Worm (Caenorhabditis elegans) whole organism, late embryonic: ENCODE data around the gene srg-50.

Source experiments
- C38D4.7 ChIP-seq: fragments of 200-800 bp; sonication (Bioruptor generic); optimal IDR thresholded peaks from 2 replicates; lab custom pipeline; 2018; ENCODE audit warnings: mild to moderate bottlenecking, missing genetic modification characterization, moderate library complexity, missing compliant biosample characterization
- F13H6.1 ChIP-seq: sonication (generic microtip); optimal IDR thresholded peaks from 2 replicates; lab custom pipeline; 2016; ENCODE audit warnings: missing genetic modification characterization, missing compliant biosample characterization
- K02D7.2 ChIP-seq: sonication (generic microtip); optimal IDR thresholded peaks from 2 replicates; lab custom pipeline; 2017; ENCODE audit warnings: mild to moderate bottlenecking, missing genetic modification characterization, missing compliant biosample characterization
- T23F11.4 ChIP-seq: fragments of 200-800 bp; sonication (Bioruptor generic); optimal IDR thresholded peaks from 2 replicates; lab custom pipeline; 2018; ENCODE audit warnings: mild to moderate bottlenecking, missing genetic modification characterization, missing compliant biosample characterization
- Y22D7AL.16 ChIP-seq: sonication (generic microtip); optimal IDR thresholded peaks from 2 replicates; lab custom pipeline; 2016; ENCODE audit warnings: missing genetic modification characterization, missing compliant biosample characterization
- ahr-1 ChIP-seq: sonication (generic microtip); optimal IDR thresholded peaks from 2 replicates; lab custom pipeline; 2016; ENCODE audit warnings: missing genetic modification characterization, missing compliant biosample characterization
- ama-1 ChIP-seq: fragments of 150-350 bp; optimal IDR thresholded peaks from 2 replicates; lab custom pipeline; 2014
- ceh-14 ChIP-seq: sonication (generic microtip); optimal IDR thresholded peaks from 2 replicates; lab custom pipeline; 2016; ENCODE audit warnings: missing genotype, missing genetic modification characterization, missing compliant biosample characterization
- ceh-18 ChIP-seq: sonication (generic microtip); optimal IDR thresholded peaks from 2 replicates; lab custom pipeline; 2016; ENCODE audit warnings: missing genetic modification characterization, missing compliant biosample characterization
- ceh-2 ChIP-seq: sonication (generic microtip); optimal IDR thresholded peaks from 2 replicates; lab custom pipeline; 2016; ENCODE audit warnings: missing genotype, missing genetic modification characterization, missing compliant biosample characterization
- ceh-22 ChIP-seq: sonication (generic microtip); optimal IDR thresholded peaks from 2 replicates; lab custom pipeline; 2017; ENCODE audit warnings: missing biosample characterization, missing genetic modification characterization
- ceh-24 ChIP-seq: sonication (generic microtip); optimal IDR thresholded peaks from 2 replicates; lab custom pipeline; 2016; ENCODE audit warnings: mild to moderate bottlenecking, missing genetic modification characterization, missing compliant biosample characterization
- ceh-30 ChIP-seq: fragments of 150-350 bp; optimal IDR thresholded peaks from 2 replicates; lab custom pipeline; 2014; ENCODE audit warnings: missing biosample characterization, missing genetic modification characterization
- ceh-31 ChIP-seq: sonication (generic microtip); optimal IDR thresholded peaks from 2 replicates; lab custom pipeline; 2016; ENCODE audit warnings: missing genetic modification characterization, missing compliant biosample characterization
- ceh-34 ChIP-seq: sonication (generic microtip); optimal IDR thresholded peaks from 2 replicates; lab custom pipeline; 2016; ENCODE audit warnings: mild to moderate bottlenecking, missing genetic modification characterization, missing compliant biosample characterization
- ceh-6 ChIP-seq: fragments of 200-800 bp; sonication (Bioruptor generic); optimal IDR thresholded peaks from 2 replicates; lab custom pipeline; 2018; ENCODE audit warnings: mild to moderate bottlenecking, missing genetic modification characterization, missing compliant biosample characterization
- dmd-4 ChIP-seq: sonication (generic microtip); optimal IDR thresholded peaks from 2 replicates; lab custom pipeline; 2016; ENCODE audit warnings: borderline replicate concordance, missing genetic modification characterization, missing compliant biosample characterization
- elt-2 ChIP-seq: sonication (generic microtip); optimal IDR thresholded peaks from 2 replicates; lab custom pipeline; 2016; ENCODE audit warnings: missing genetic modification reagents, missing genetic modification characterization, missing compliant biosample characterization
- elt-4 ChIP-seq: sonication (generic microtip); optimal IDR thresholded peaks from 2 replicates; lab custom pipeline; 2016; ENCODE audit warnings: missing genetic modification characterization, missing compliant biosample characterization
- ets-4 ChIP-seq: sonication (generic microtip); optimal IDR thresholded peaks from 2 replicates; lab custom pipeline; 2016; ENCODE audit warnings: missing genetic modification characterization, missing compliant biosample characterization
- eyg-1 ChIP-seq: sonication (generic microtip); optimal IDR thresholded peaks from 2 replicates; lab custom pipeline; 2016; ENCODE audit warnings: missing genotype, missing genetic modification characterization, missing compliant biosample characterization
- fax-1 ChIP-seq: sonication (generic microtip); optimal IDR thresholded peaks from 2 replicates; lab custom pipeline; 2016; ENCODE audit warnings: missing genotype, missing genetic modification characterization, missing compliant biosample characterization
- fkh-10 ChIP-seq: fragments of 150-350 bp; optimal IDR thresholded peaks from 2 replicates; lab custom pipeline; 2014; ENCODE audit warnings: missing biosample characterization, missing genetic modification reagents, missing genetic modification characterization
- hlh-15 ChIP-seq: sonication (generic microtip); optimal IDR thresholded peaks from 2 replicates; lab custom pipeline; 2016; ENCODE audit warnings: missing genetic modification characterization, missing compliant biosample characterization
- hlh-6 ChIP-seq: sonication (generic microtip); optimal IDR thresholded peaks from 2 replicates; lab custom pipeline; 2016; ENCODE audit warnings: missing genotype, missing genetic modification characterization, missing compliant biosample characterization
- hlh-8 ChIP-seq: sonication (generic microtip); optimal IDR thresholded peaks from 2 replicates; lab custom pipeline; 2016; ENCODE audit warnings: missing genotype, missing genetic modification characterization, missing compliant biosample characterization
- lim-6 ChIP-seq: sonication (generic microtip); optimal IDR thresholded peaks from 2 replicates; lab custom pipeline; 2016; ENCODE audit warnings: missing genetic modification characterization, missing compliant biosample characterization
- lin-11 ChIP-seq: fragments of 200-800 bp; sonication (Bioruptor generic); optimal IDR thresholded peaks from 2 replicates; lab custom pipeline; 2018; ENCODE audit warnings: mild to moderate bottlenecking, missing genetic modification characterization, missing compliant biosample characterization
- nfya-1 ChIP-seq: sonication (generic microtip); optimal IDR thresholded peaks from 2 replicates; lab custom pipeline; 2017; ENCODE audit warnings: missing genetic modification characterization, mild to moderate bottlenecking, missing compliant biosample characterization, antibody characterized with exemption, moderate library complexity
- nhr-232 ChIP-seq: sonication (generic microtip); optimal IDR thresholded peaks from 2 replicates; lab custom pipeline; 2016; ENCODE audit warnings: missing genetic modification characterization, missing compliant biosample characterization
- pat-9 ChIP-seq: fragments of 200-800 bp; sonication (Bioruptor generic); optimal IDR thresholded peaks from 2 replicates; lab custom pipeline; 2018; ENCODE audit warnings: mild to moderate bottlenecking, missing genetic modification characterization, moderate library complexity, missing compliant biosample characterization
- pax-1 ChIP-seq: fragments of 150-350 bp; optimal IDR thresholded peaks from 2 replicates; lab custom pipeline; 2014; ENCODE audit warnings: missing biosample characterization, missing genetic modification characterization
- pqm-1 ChIP-seq: sonication (generic microtip); optimal IDR thresholded peaks from 2 replicates; lab custom pipeline; 2016; ENCODE audit warnings: missing genetic modification characterization, missing compliant biosample characterization
- ref-2 ChIP-seq: sonication (generic microtip); optimal IDR thresholded peaks from 2 replicates; lab custom pipeline; 2016; ENCODE audit warnings: missing genetic modification characterization, missing compliant biosample characterization
- rnt-1 ChIP-seq: sonication (generic microtip); optimal IDR thresholded peaks from 2 replicates; lab custom pipeline; 2016; ENCODE audit warnings: missing genetic modification characterization, missing compliant biosample characterization
- sox-2 ChIP-seq: fragments of 200-800 bp; sonication (Bioruptor generic); IDR thresholded peaks from 2 replicates; pipeline ENCODE4 v1.3.6; 2022; ENCODE audit warnings: missing genetic modification reagents, missing genetic modification characterization, missing compliant biosample characterization
- sox-4 ChIP-seq: sonication (generic microtip); optimal IDR thresholded peaks from 2 replicates; lab custom pipeline; 2017; ENCODE audit warnings: mild to moderate bottlenecking, missing genetic modification characterization, inconsistent platforms, missing compliant biosample characterization
- tbx-2 ChIP-seq: sonication (generic microtip); optimal IDR thresholded peaks from 2 replicates; lab custom pipeline; 2016; ENCODE audit warnings: missing genetic modification characterization, missing compliant biosample characterization
- ttx-3 ChIP-seq: sonication (generic microtip); optimal IDR thresholded peaks from 2 replicates; lab custom pipeline; 2016; ENCODE audit warnings: missing genetic modification reagents, missing genetic modification characterization, missing compliant biosample characterization
- unc-42 ChIP-seq: sonication (generic microtip); optimal IDR thresholded peaks from 2 replicates; lab custom pipeline; 2016; ENCODE audit warnings: missing genotype, missing genetic modification characterization, missing compliant biosample characterization
- unc-55 ChIP-seq: sonication (generic microtip); optimal IDR thresholded peaks from 2 replicates; lab custom pipeline; 2017; ENCODE audit warnings: missing biosample characterization, missing genetic modification reagents, missing genetic modification characterization
- unc-86 ChIP-seq: sonication (generic microtip); optimal IDR thresholded peaks from 2 replicates; lab custom pipeline; 2016; ENCODE audit warnings: missing genetic modification characterization, missing compliant biosample characterization
- ztf-16 ChIP-seq: sonication (generic microtip); optimal IDR thresholded peaks from 2 replicates; lab custom pipeline; 2017; ENCODE audit warnings: missing genetic modification characterization, missing compliant biosample characterization

Gene srg-50

DNA sequence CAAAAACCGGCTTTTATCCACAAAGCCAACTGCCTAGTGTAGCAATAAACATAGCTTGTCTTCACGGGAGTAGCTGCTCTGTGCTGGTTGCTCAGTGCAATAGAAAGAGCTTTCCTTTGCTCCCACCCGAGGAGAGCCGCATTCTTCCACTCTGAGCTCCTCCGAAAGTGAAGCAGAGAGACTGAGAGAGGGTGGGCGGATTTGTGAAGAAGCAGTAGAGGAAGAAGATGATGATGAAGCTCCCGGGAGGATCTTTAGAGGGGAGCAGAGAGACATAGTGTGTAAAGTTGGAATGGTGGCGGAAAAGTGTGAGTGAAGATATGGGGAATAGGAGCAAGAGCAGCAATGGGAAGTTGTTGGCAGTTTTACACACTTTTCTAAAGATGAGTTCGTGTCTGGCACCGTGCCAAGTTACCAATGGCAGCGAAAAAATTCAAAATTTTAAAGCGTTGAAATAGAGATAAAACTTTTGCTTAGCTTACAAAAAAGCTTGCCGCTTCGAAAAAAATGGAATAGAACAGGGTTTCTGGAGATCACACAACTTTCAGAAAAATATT, 23.6 kb upstream of the srg-50 start, which contains the start of gene ZC477.4:
Gene ZC477.4, minus strand, starts transcription at position 276 of the 557 bp plus-strand sequence.
- TF ChIP-seq ama-1 (lab: Kevin White, UChicago): peak; percentile 9
- TF ChIP-seq unc-55 (GFP tag; lab: Kevin White, UChicago): peak; percentile 72
- no peak for TF ChIP-seq dmd-4
- peak; percentile 25 for TF ChIP-seq ceh-34 (tag; lab: Kevin White, UChicago)
- TF ChIP-seq rnt-1 (tag; lab: Kevin White, UChicago): peak; percentile 77
- peak; percentile 19 for TF ChIP-seq hlh-8
- peak; percentile 74 for TF ChIP-seq pat-9 (tag; lab: Kevin White, UChicago)
- peak; percentile 56 for TF ChIP-seq nfya-1 (tag; lab: Kevin White, UChicago)
- peak; percentile 65 for TF ChIP-seq tbx-2 (tag; lab: Kevin White, UChicago)
- peak; percentile 4 for TF ChIP-seq unc-42 (tag; lab: Kevin White, UChicago)
- TF ChIP-seq ceh-31 (tag; lab: Kevin White, UChicago): peak; percentile 7
- TF ChIP-seq ceh-18 (tag; lab: Kevin White, UChicago): peak; percentile 89
- no peak for TF ChIP-seq hlh-15 (tag; lab: Kevin White, UChicago)
- TF ChIP-seq ceh-14: peak; percentile 7
- no peak for TF ChIP-seq ceh-24 (tag; lab: Kevin White, UChicago)
- TF ChIP-seq ttx-3 (tag; lab: Kevin White, UChicago): no peak
- TF ChIP-seq hlh-6 (tag; lab: Kevin White, UChicago): peak; percentile 55
- TF ChIP-seq F13H6.1: peak; percentile 19

DNA sequence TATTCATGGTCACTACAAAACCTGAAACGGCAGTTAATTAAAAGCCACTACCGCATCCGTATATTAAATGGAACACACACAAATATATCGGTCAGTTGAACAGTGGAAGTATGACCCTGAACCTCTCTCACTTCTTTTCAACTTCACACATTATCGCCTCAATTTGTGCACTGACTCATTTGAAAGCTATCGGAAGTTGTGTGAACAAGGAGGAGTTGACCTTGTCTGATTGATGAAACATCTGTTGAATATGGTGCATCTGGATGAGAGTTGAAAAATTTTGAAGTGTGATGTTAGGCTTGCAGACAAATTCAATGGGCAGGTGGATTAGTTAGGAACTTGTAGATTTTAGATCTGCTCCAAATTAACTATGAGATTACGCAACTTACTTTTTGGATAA, 22.5 kb upstream of the srg-50 start:
- no peak for TF ChIP-seq lim-6 (tag; lab: Kevin White, UChicago)
- no peak for TF ChIP-seq elt-2 (tag; lab: Kevin White, UChicago)
- no peak for TF ChIP-seq ahr-1 (tag; lab: Kevin White, UChicago)
- TF ChIP-seq pat-9 (tag; lab: Kevin White, UChicago): no peak
- no peak for TF ChIP-seq ceh-31 (tag; lab: Kevin White, UChicago)
- no peak for TF ChIP-seq ceh-6 (GFP tag; lab: Kevin White, UChicago)
- no peak for TF ChIP-seq pax-1 (tag; lab: Kevin White, UChicago)
- no peak for TF ChIP-seq ceh-34 (tag; lab: Kevin White, UChicago)
- no peak for TF ChIP-seq pqm-1
- no peak for TF ChIP-seq fkh-10 (GFP tag; lab: Kevin White, UChicago)
- no peak for TF ChIP-seq sox-4 (tag; lab: Kevin White, UChicago)
- no peak for TF ChIP-seq ztf-16 (tag; lab: Kevin White, UChicago)
- no peak for TF ChIP-seq ets-4 (tag; lab: Kevin White, UChicago)
- TF ChIP-seq nhr-232 (tag; lab: Kevin White, UChicago): no peak
- no peak for TF ChIP-seq ceh-2 (tag; lab: Kevin White, UChicago)
- TF ChIP-seq ceh-24 (tag; lab: Kevin White, UChicago): no peak
- no peak for TF ChIP-seq unc-55 (GFP tag; lab: Kevin White, UChicago)
- no peak for TF ChIP-seq ref-2
- TF ChIP-seq C38D4.7: no peak
- TF ChIP-seq Y22D7AL.16 (tag; lab: Kevin White, UChicago): no peak

DNA sequence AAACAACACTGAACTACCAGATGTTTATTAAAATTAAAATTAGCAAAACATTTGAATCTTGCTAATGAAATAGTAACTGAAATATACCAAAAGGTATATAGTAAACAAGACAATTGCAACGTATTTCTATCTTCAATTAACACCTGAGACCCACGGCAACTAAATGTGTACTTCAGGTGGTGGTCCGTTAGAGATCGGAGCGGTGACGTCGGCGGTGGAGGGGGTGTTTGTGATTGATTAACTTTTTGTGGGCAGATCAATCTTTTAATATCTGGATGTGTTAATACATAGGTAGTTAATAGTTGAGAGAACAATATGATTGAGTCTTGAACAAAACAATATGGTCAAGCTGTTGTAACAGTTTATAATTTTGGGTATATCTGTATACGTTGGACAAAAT, 21.1 kb upstream of the srg-50 start:
- no peak for TF ChIP-seq unc-55 (GFP tag; lab: Kevin White, UChicago)
- no peak for TF ChIP-seq lin-11 (tag; lab: Kevin White, UChicago)
- no peak for TF ChIP-seq ceh-6 (GFP tag; lab: Kevin White, UChicago)
- TF ChIP-seq ceh-22 (tag; lab: Kevin White, UChicago): no peak
- no peak for TF ChIP-seq sox-2 (GFP tag; lab: Robert Waterston, UW)
- no peak for TF ChIP-seq ceh-31 (tag; lab: Kevin White, UChicago)
- no peak for TF ChIP-seq lim-6 (tag; lab: Kevin White, UChicago)
- no peak for TF ChIP-seq unc-86 (tag; lab: Kevin White, UChicago)
- TF ChIP-seq K02D7.2 (tag; lab: Kevin White, UChicago): no peak
- TF ChIP-seq eyg-1: no peak
- no peak for TF ChIP-seq fax-1
- no peak for TF ChIP-seq T23F11.4 (GFP tag; lab: Kevin White, UChicago)
- no peak for TF ChIP-seq elt-4 (tag; lab: Kevin White, UChicago)
- TF ChIP-seq rnt-1 (tag; lab: Kevin White, UChicago): no peak
- TF ChIP-seq dmd-4: no peak
- TF ChIP-seq ceh-30 (tag; lab: Kevin White, UChicago): no peak
